Worm (Caenorhabditis elegans): ENCODE data around the gene dkc-1.

- TF ChIP-seq ceh-82 (tag; optimal IDR thresholded peaks at IDR 0.05) (peak; percentile 99), zag-1 (tag; optimal IDR thresholded peaks at IDR 0.05) (peak; percentile 90), nhr-237 (tag; optimal IDR thresholded peaks at IDR 0.05) (no peak), R02D3.7 (tag; optimal IDR thresholded peaks at IDR 0.05) (peak; percentile 98), nhr-23 (tag; optimal IDR thresholded peaks at IDR 0.05) (peak; percentile 100), elt-3 (tag; optimal IDR thresholded peaks at IDR 0.05) (peak; percentile 97 to 100 (median 97)), ztf-4 (tag; optimal IDR thresholded peaks at IDR 0.05) (peak; percentile 96), nhr-12 (tag; optimal IDR thresholded peaks at IDR 0.05) (no peak)
Measured at ce11 chrIII:10759050-10760023, 11.1 kb downstream of the dkc-1 start, which contains the start of gene tasp-1.
